Worm (Caenorhabditis elegans): ENCODE measurements around the gene sru-48.

- TF ChIP-seq nhr-80 (tag; optimal IDR thresholded peaks at IDR 0.05) (no peak), F57A8.1 (GFP tag; optimal IDR thresholded peaks at IDR 0.05) (no peak), Y53G8AR.9 (GFP tag; conservative IDR thresholded peaks at IDR 0.05) (no peak), F23B12.7 (tag; optimal IDR thresholded peaks at IDR 0.05; ENCODE audit: insufficient read depth) (no peak), aptf-3 (GFP tag; IDR thresholded peaks at IDR 0.05) (no peak), ztf-28 (GFP tag; IDR thresholded peaks at IDR 0.05) (no peak), let-607 (tag; optimal IDR thresholded peaks at IDR 0.05) (no peak), gei-17 (GFP tag; optimal IDR thresholded peaks at IDR 0.05) (no peak), ceh-40 (GFP tag; IDR thresholded peaks at IDR 0.05) (no peak), T26A5.8 (tag; optimal IDR thresholded peaks at IDR 0.05) (no peak), sdz-38 (tag; optimal IDR thresholded peaks at IDR 0.05) (no peak), unc-130 (GFP tag; optimal IDR thresholded peaks at IDR 0.05) (no peak), mcd-1 (GFP tag; IDR thresholded peaks at IDR 0.05) (no peak)
Observed at ce11 chrX:5199825-5200373, 19.9 kb downstream of the sru-48 start.

Data from whole organism, young adult.